Fruit fly (Drosophila melanogaster) Kc167 (cell line): Measurements from ENCODE around the gene Hsp68.

ENCODE experiments used
- Myc ChIP-seq: fragments of >200 bp; optimal IDR thresholded peaks from 2 replicates; lab custom pipeline; 2017; ENCODE audit warnings: missing external identifiers
- psq ChIP-seq: fragments of >200 bp; optimal IDR thresholded peaks from 2 replicates; lab custom pipeline; 2017; ENCODE audit warnings: missing external identifiers
- ttk ChIP-seq: sonication (Bioruptor generic); optimal IDR thresholded peaks from 2 replicates; lab custom pipeline; 2017; ENCODE audit warnings: missing external identifiers

dm6 chr3R:24099039-24100026 is 42.2 kb upstream of the Hsp68 start:
- TF ChIP-seq ttk (lab: Kevin White, UChicago) = no peak
- TF ChIP-seq psq (lab: Kevin White, UChicago) = no peak
- no peak for TF ChIP-seq Myc (lab: Kevin White, UChicago)
